Fruit fly (Drosophila melanogaster) whole organism, embryonic: ENCODE measurements around the gene VhaSFD.

Experiments used
- Asciz ChIP-seq: fragments of 200-800 bp; sonication (Bioruptor generic); optimal IDR thresholded peaks from 2 replicates; lab custom pipeline; 2017; ENCODE audit warnings: missing biosample characterization, mild to moderate bottlenecking, missing genetic modification characterization, missing genetic modification reagents
- CG10462 ChIP-seq: fragments of 200-800 bp; sonication (Bioruptor generic); optimal IDR thresholded peaks from 2 replicates; lab custom pipeline; 2016; ENCODE audit warnings: missing biosample characterization, missing genetic modification characterization
- CG12236 ChIP-seq: fragments of 200-800 bp; sonication (Bioruptor generic); optimal IDR thresholded peaks from 2 replicates; lab custom pipeline; 2016; ENCODE audit warnings: missing biosample characterization, missing genetic modification characterization
- CG12942 ChIP-seq: fragments of 200-800 bp; sonication (Bioruptor generic); optimal IDR thresholded peaks from 3 replicates; lab custom pipeline; 2016; ENCODE audit warnings: missing biosample characterization, missing genetic modification characterization
- CG13123 ChIP-seq: fragments of 200-800 bp; sonication (Bioruptor generic); optimal IDR thresholded peaks from 2 replicates; lab custom pipeline; 2016; ENCODE audit warnings: missing biosample characterization, missing genetic modification characterization
- CG14667 ChIP-seq: fragments of 200-800 bp; sonication (Bioruptor generic); IDR thresholded peaks from 2 replicates; pipeline ENCODE4 v1.3.6; 2022; ENCODE audit warnings: missing biosample characterization, missing genetic modification characterization
- CG1602 ChIP-seq: fragments of 200-800 bp; sonication (Bioruptor generic); optimal IDR thresholded peaks from 3 replicates; lab custom pipeline; 2016; ENCODE audit warnings: missing biosample characterization, missing genetic modification characterization
- CG17361 ChIP-seq: fragments of 200-800 bp; sonication (Bioruptor generic); IDR thresholded peaks from 3 replicates; pipeline ENCODE4 v1.3.6; 2022; ENCODE audit warnings: missing biosample characterization, missing genetic modification characterization
- CG18011 ChIP-seq: fragments of 200-800 bp; sonication (Bioruptor generic); optimal IDR thresholded peaks from 2 replicates; lab custom pipeline; 2017; ENCODE audit warnings: missing biosample characterization, missing genetic modification characterization, mild to moderate bottlenecking, moderate library complexity, missing genotype
- CG1832 ChIP-seq: fragments of 200-800 bp; sonication (Bioruptor generic); optimal IDR thresholded peaks from 2 replicates; lab custom pipeline; 2017; ENCODE audit warnings: missing biosample characterization, mild to moderate bottlenecking, missing genetic modification characterization, inconsistent platforms
- CG3065 ChIP-seq: fragments of 200-800 bp; sonication (Bioruptor generic); optimal IDR thresholded peaks from 2 replicates; lab custom pipeline; 2016; ENCODE audit warnings: missing biosample characterization, missing genetic modification characterization
- CG31365 ChIP-seq: fragments of 200-800 bp; sonication (Bioruptor generic); optimal IDR thresholded peaks from 2 replicates; lab custom pipeline; 2018; ENCODE audit warnings: missing biosample characterization, mild to moderate bottlenecking, missing genetic modification characterization
- CG33557 ChIP-seq: fragments of 200-800 bp; sonication (Bioruptor generic); optimal IDR thresholded peaks from 2 replicates; lab custom pipeline; 2019; ENCODE audit warnings: missing biosample characterization, mild to moderate bottlenecking, missing genetic modification characterization, moderate library complexity
- CG3726 ChIP-seq: fragments of 200-800 bp; sonication (Bioruptor generic); IDR thresholded peaks from 3 replicates; pipeline ENCODE4, ENCODE4 v1.3.6; 2022; ENCODE audit warnings: missing biosample characterization, missing genetic modification characterization
- CG5953 ChIP-seq: fragments of 200-800 bp; sonication (Bioruptor generic); IDR thresholded peaks from 2 replicates; pipeline ENCODE4 v1.3.6; 2022; ENCODE audit warnings: missing biosample characterization, missing genetic modification characterization
- CG6689 ChIP-seq: fragments of 200-800 bp; sonication (Bioruptor generic); IDR thresholded peaks from 2 replicates; pipeline ENCODE4 v1.3.6; 2022; ENCODE audit warnings: missing biosample characterization, missing genetic modification characterization
- CG6791 ChIP-seq: fragments of 200-800 bp; sonication (Bioruptor generic); IDR thresholded peaks from 3 replicates; pipeline ENCODE4 v1.3.6; 2022; ENCODE audit warnings: missing biosample characterization, missing genetic modification characterization; ENCODE audit not compliant: partially characterized antibody
- CG7839 ChIP-seq: fragments of 200-800 bp; sonication (Bioruptor generic); optimal IDR thresholded peaks from 3 replicates; lab custom pipeline; 2018; ENCODE audit warnings: missing biosample characterization, mild to moderate bottlenecking, missing genetic modification characterization, moderate library complexity
- CG8944 ChIP-seq: fragments of 200-800 bp; sonication (Bioruptor generic); optimal IDR thresholded peaks from 3 replicates; lab custom pipeline; 2016; ENCODE audit warnings: missing biosample characterization, missing genetic modification characterization
- Chrac-16 ChIP-seq: fragments of 200-800 bp; sonication (Bioruptor generic); optimal IDR thresholded peaks from 3 replicates; lab custom pipeline; 2016; ENCODE audit warnings: missing biosample characterization, missing genetic modification characterization
- Dip2 ChIP-seq: fragments of 200-800 bp; sonication (Bioruptor generic); IDR thresholded peaks from 2 replicates; pipeline ENCODE4 v1.3.6; 2022; ENCODE audit warnings: missing biosample characterization, missing genetic modification characterization
- Dll ChIP-seq: fragments of 200-800 bp; sonication (Bioruptor generic); IDR thresholded peaks from 4 replicates; pipeline ENCODE4 v1.3.6; 2022; ENCODE audit warnings: missing biosample characterization, missing genetic modification characterization; ENCODE audit not compliant: partially characterized antibody
- Doc2 ChIP-seq: fragments of 200-800 bp; sonication (Bioruptor generic); IDR thresholded peaks from 2 replicates; pipeline ENCODE4 v1.3.6; 2022; ENCODE audit warnings: missing biosample characterization, missing genetic modification characterization
- Gug ChIP-seq: fragments of 200-800 bp; sonication (Bioruptor generic); IDR thresholded peaks from 4 replicates; pipeline ENCODE4 v1.3.6; 2022; ENCODE audit warnings: missing biosample characterization, missing genetic modification characterization
- Max ChIP-seq: fragments of 200-800 bp; sonication (Bioruptor generic); optimal IDR thresholded peaks from 2 replicates; lab custom pipeline; 2016; ENCODE audit warnings: missing biosample characterization, mild to moderate bottlenecking, missing genetic modification characterization
- Med ChIP-seq: fragments of 200-800 bp; sonication (Bioruptor generic); peaks from one replicate; lab custom pipeline; 2016; ENCODE audit warnings: missing biosample characterization, missing genetic modification characterization, mild to moderate bottlenecking, inconsistent platforms, moderate library complexity
- Myb ChIP-seq: fragments of 200-800 bp; sonication (Bioruptor generic); optimal IDR thresholded peaks from 2 replicates; lab custom pipeline; 2016; ENCODE audit warnings: missing biosample characterization, missing genetic modification characterization
- NC2β ChIP-seq: fragments of 200-800 bp; sonication (Bioruptor generic); optimal IDR thresholded peaks from 2 replicates; lab custom pipeline; 2016; ENCODE audit warnings: missing biosample characterization, missing genetic modification characterization
- Oaz ChIP-seq: fragments of 200-800 bp; sonication (Bioruptor generic); IDR thresholded peaks from 2 replicates; pipeline ENCODE4 v1.3.6; 2022; ENCODE audit warnings: missing biosample characterization, missing genetic modification characterization
- Scr ChIP-seq: fragments of 200-800 bp; sonication (Bioruptor generic); IDR thresholded peaks from 2 replicates; pipeline ENCODE4 v1.3.6; 2022; ENCODE audit warnings: missing biosample characterization, missing genetic modification characterization; ENCODE audit not compliant: partially characterized antibody
- TFAM ChIP-seq: fragments of 200-800 bp; sonication (Bioruptor generic); optimal IDR thresholded peaks from 2 replicates; lab custom pipeline; 2017; ENCODE audit warnings: missing biosample characterization, missing genetic modification characterization, inconsistent platforms
- Tbp ChIP-seq: fragments of >200 bp; optimal IDR thresholded peaks from 2 replicates; lab custom pipeline; 2018; ENCODE audit warnings: missing biosample characterization, missing genetic modification characterization
- Vsx1 ChIP-seq: fragments of 200-800 bp; sonication (Bioruptor generic); optimal IDR thresholded peaks from 2 replicates; lab custom pipeline; 2017; ENCODE audit warnings: missing biosample characterization, mild to moderate bottlenecking, missing genetic modification characterization, missing genetic modification reagents
- ac ChIP-seq: fragments of 200-800 bp; sonication (Bioruptor generic); optimal IDR thresholded peaks from 3 replicates; lab custom pipeline; 2017; ENCODE audit warnings: missing biosample characterization, mild to moderate bottlenecking, missing genetic modification characterization
- aop ChIP-seq: fragments of 200-800 bp; sonication (Bioruptor generic); IDR thresholded peaks from 2 replicates; pipeline ENCODE4 v1.3.6; 2022; ENCODE audit warnings: missing biosample characterization, missing genetic modification characterization
- ap ChIP-seq: fragments of 200-800 bp; sonication (Bioruptor generic); IDR thresholded peaks from 2 replicates; pipeline ENCODE4 v1.3.6; 2022; ENCODE audit warnings: missing biosample characterization, missing genetic modification characterization
- btn ChIP-seq: fragments of 200-800 bp; sonication (Bioruptor generic); optimal IDR thresholded peaks from 2 replicates; lab custom pipeline; 2016; ENCODE audit warnings: missing biosample characterization, missing genetic modification characterization
- dati ChIP-seq: fragments of 200-800 bp; sonication (Bioruptor generic); IDR thresholded peaks from 2 replicates; pipeline ENCODE4 v1.3.6; 2022; ENCODE audit warnings: missing biosample characterization, missing genetic modification characterization
- eyg ChIP-seq: fragments of 200-800 bp; sonication (Bioruptor generic); optimal IDR thresholded peaks from 3 replicates; lab custom pipeline; 2016; ENCODE audit warnings: missing biosample characterization, missing genetic modification characterization
- hbn ChIP-seq: fragments of 200-800 bp; sonication (Bioruptor generic); IDR thresholded peaks from 2 replicates; pipeline ENCODE4 v1.3.6; 2022; ENCODE audit warnings: missing biosample characterization, missing genetic modification characterization; ENCODE audit not compliant: partially characterized antibody
- insv ChIP-seq, 2 experiments: fragments of 200-800 bp; sonication (Bioruptor generic); optimal IDR thresholded peaks; 3 replicates each; lab custom pipeline; 2016 to 2018; ENCODE audit warnings: missing biosample characterization in 2 of 2, missing genetic modification characterization in 2 of 2
- lmd ChIP-seq: fragments of 200-800 bp; sonication (Bioruptor generic); IDR thresholded peaks from 2 replicates; pipeline ENCODE4 v1.3.6; 2022; ENCODE audit warnings: missing biosample characterization, missing genetic modification characterization
- luna ChIP-seq: fragments of 200-800 bp; sonication (Bioruptor generic); optimal IDR thresholded peaks from 2 replicates; lab custom pipeline; 2016; ENCODE audit warnings: missing biosample characterization, missing genetic modification characterization
- nmo ChIP-seq: fragments of 200-800 bp; sonication (Bioruptor generic); optimal IDR thresholded peaks from 2 replicates; lab custom pipeline; 2018; ENCODE audit warnings: missing biosample characterization, mild to moderate bottlenecking, missing genetic modification characterization, moderate library complexity
- p53 ChIP-seq: fragments of 200-800 bp; sonication (Bioruptor generic); optimal IDR thresholded peaks from 2 replicates; lab custom pipeline; 2016; ENCODE audit warnings: missing biosample characterization, missing genetic modification characterization
- pho ChIP-seq: fragments of 200-800 bp; sonication (Bioruptor generic); optimal IDR thresholded peaks from 2 replicates; lab custom pipeline; 2016; ENCODE audit warnings: missing biosample characterization, missing genetic modification characterization
- ro ChIP-seq: fragments of 200-800 bp; sonication (Bioruptor generic); IDR thresholded peaks from 2 replicates; pipeline ENCODE4 v1.3.6; 2022; ENCODE audit warnings: missing biosample characterization, missing genetic modification characterization
- run ChIP-seq: fragments of 200-800 bp; sonication (Bioruptor generic); optimal IDR thresholded peaks from 3 replicates; lab custom pipeline; 2018; ENCODE audit warnings: missing biosample characterization, mild to moderate bottlenecking, missing genetic modification characterization
- sens ChIP-seq: fragments of 200-800 bp; sonication (Bioruptor generic); peaks from one replicate; lab custom pipeline; 2016; ENCODE audit warnings: missing biosample characterization, missing genetic modification characterization
- tin ChIP-seq: fragments of 200-800 bp; sonication (Bioruptor generic); optimal IDR thresholded peaks from 3 replicates; lab custom pipeline; 2016; ENCODE audit warnings: missing biosample characterization, missing genetic modification characterization
- wdn ChIP-seq: fragments of 200-800 bp; sonication (Bioruptor generic); IDR thresholded peaks from 2 replicates; pipeline ENCODE4 v1.3.6; 2022; ENCODE audit warnings: missing biosample characterization, missing genetic modification characterization

VhaSFD gene

DNA sequence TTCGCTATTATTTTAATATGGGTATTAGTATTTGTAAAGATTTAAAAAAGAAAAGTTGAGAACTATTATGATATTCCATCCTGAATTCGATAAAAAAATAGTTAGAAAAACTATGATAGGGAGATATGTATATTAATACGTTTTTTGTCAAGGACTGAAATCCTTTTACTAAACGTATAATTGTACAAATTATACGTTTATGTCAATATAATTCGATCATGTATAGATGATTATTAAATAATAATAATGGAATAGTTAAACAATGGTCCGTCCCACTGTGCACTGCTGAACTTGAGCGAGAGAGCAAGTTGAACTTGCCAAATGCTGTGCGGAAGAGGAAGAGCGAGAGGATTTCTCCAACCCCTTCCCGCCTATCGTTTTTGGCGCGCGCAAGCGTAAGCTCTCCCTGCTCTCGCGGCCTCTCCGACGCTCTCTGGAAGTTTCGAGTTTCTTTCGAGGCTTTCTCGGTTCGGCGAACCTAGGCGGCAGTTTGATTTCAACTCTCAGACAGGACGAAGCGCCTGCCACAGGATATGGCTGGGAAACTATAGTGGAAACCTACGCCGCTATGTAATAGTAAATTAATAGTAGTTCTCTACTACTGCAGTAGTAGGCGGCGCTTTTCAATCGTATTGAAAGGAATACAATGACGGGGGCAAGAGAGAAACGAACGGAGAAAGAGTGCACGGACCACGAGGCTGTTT is 42.6 kb downstream of the VhaSFD start (continued):
- TF ChIP-seq nmo (GFP tag; lab: Kevin White, UChicago) (peak; percentile 75), aop (GFP tag; lab: Robert Waterston, UW) (no peak), Max (GFP tag; lab: Kevin White, UChicago) (peak; percentile 25), p53 (GFP tag; lab: Kevin White, UChicago) (no peak), Oaz (no peak), CG3726 (GFP tag; lab: Robert Waterston, UW) (no peak), TFAM (GFP tag; lab: Kevin White, UChicago) (no peak), CG8944 (no peak), tin (GFP tag; lab: Kevin White, UChicago) (no peak), wdn (GFP tag; lab: Robert Waterston, UW) (no peak), CG12942 (GFP tag; lab: Kevin White, UChicago) (no peak), CG17361 (GFP tag; lab: Robert Waterston, UW) (peak; percentile 77), Dll (GFP tag; lab: Robert Waterston, UW) (no peak), ro (GFP tag; lab: Robert Waterston, UW) (no peak), ac (no peak), CG31365 (tag; lab: Kevin White, UChicago) (no peak), run (tag; lab: Kevin White, UChicago) (peak; percentile 52), Doc2 (GFP tag; lab: Robert Waterston, UW) (no peak), sens (GFP tag; lab: Kevin White, UChicago) (peak; percentile 17), ap (GFP tag; lab: Robert Waterston, UW) (no peak), CG13123 (GFP tag; lab: Kevin White, UChicago) (no peak), CG7839 (tag; lab: Kevin White, UChicago) (peak; percentile 82), CG3065 (no peak), CG10462 (GFP tag; lab: Kevin White, UChicago) (no peak), dati (GFP tag; lab: Robert Waterston, UW) (no peak), Asciz (GFP tag; lab: Kevin White, UChicago) (peak; percentile 53), CG12236 (GFP tag; lab: Kevin White, UChicago) (no peak), CG6791 (GFP tag; lab: Robert Waterston, UW) (no peak), Gug (GFP tag; lab: Robert Waterston, UW) (no peak), CG33557 (GFP tag; lab: Kevin White, UChicago) (no peak), Vsx1 (GFP tag; lab: Kevin White, UChicago) (no peak), CG5953 (GFP tag; lab: Robert Waterston, UW) (no peak), Tbp (no peak), insv (GFP tag; optimal IDR thresholded peaks at IDR 0.05; lab: Kevin White, UChicago) (no peak), CG1832 (GFP tag; lab: Kevin White, UChicago) (no peak), eyg (GFP tag; lab: Kevin White, UChicago) (no peak), Dip2 (no peak), CG18011 (no peak), btn (no peak), NC2β (GFP tag; lab: Kevin White, UChicago) (no peak), pho (GFP tag; lab: Kevin White, UChicago) (no peak), CG1602 (peak; percentile 8), CG6689 (GFP tag; lab: Robert Waterston, UW) (peak; percentile 30; the same call in 1 of the 2 replicates), hbn (0 out of 2 replicates have a peak, but pooled peaks have one; percentile 18), Scr (GFP tag; lab: Robert Waterston, UW) (no peak), Med (GFP tag; lab: Kevin White, UChicago) (peak; percentile 56), Myb (no peak), lmd (GFP tag; lab: Robert Waterston, UW) (peak; percentile 52), Chrac-16 (GFP tag; lab: Kevin White, UChicago) (no peak), CG14667 (no peak), luna (GFP tag; lab: Kevin White, UChicago) (no peak)
